Fruit fly (Drosophila melanogaster) whole organism, embryonic: ENCODE results near the gene CG31313.

Experiments
- Antp ChIP-seq: fragments of 200-800 bp; sonication (Bioruptor generic); optimal IDR thresholded peaks from 3 replicates; lab custom pipeline; 2016; ENCODE audit warnings: missing biosample characterization, missing genetic modification characterization
- CG10147 ChIP-seq: fragments of 200-800 bp; sonication (Bioruptor generic); optimal IDR thresholded peaks from 2 replicates; lab custom pipeline; 2019; ENCODE audit warnings: missing biosample characterization, mild to moderate bottlenecking, missing genetic modification characterization, moderate library complexity
- CG10209 ChIP-seq: fragments of 200-800 bp; sonication (Bioruptor generic); optimal IDR thresholded peaks from 3 replicates; lab custom pipeline; 2017; ENCODE audit warnings: missing biosample characterization, mild to moderate bottlenecking, missing genetic modification characterization, missing genetic modification reagents
- CG11456 ChIP-seq: fragments of 200-800 bp; sonication (Bioruptor generic); IDR thresholded peaks from 3 replicates; pipeline ENCODE4 v1.3.6; 2022; ENCODE audit warnings: missing biosample characterization, missing genetic modification characterization
- CG12071 ChIP-seq: fragments of 200-800 bp; sonication (Bioruptor generic); optimal IDR thresholded peaks from 3 replicates; lab custom pipeline; 2018; ENCODE audit warnings: missing biosample characterization, mild to moderate bottlenecking, missing genetic modification characterization
- CG13296 ChIP-seq: fragments of 200-800 bp; sonication (Bioruptor generic); optimal IDR thresholded peaks from 3 replicates; lab custom pipeline; 2018; ENCODE audit warnings: missing biosample characterization, mild to moderate bottlenecking, missing genetic modification characterization
- CG14014 ChIP-seq: fragments of 200-800 bp; sonication (Bioruptor generic); IDR thresholded peaks from 2 replicates; pipeline ENCODE4 v1.3.6; 2022; ENCODE audit warnings: missing biosample characterization, missing genetic modification characterization
- CG15514 ChIP-seq: fragments of 200-800 bp; sonication (Bioruptor generic); optimal IDR thresholded peaks from 3 replicates; lab custom pipeline; 2017; ENCODE audit warnings: missing biosample characterization, missing genetic modification characterization, mild to moderate bottlenecking, moderate library complexity, missing genetic modification reagents
- CG17186 ChIP-seq: fragments of 200-800 bp; sonication (Bioruptor generic); optimal IDR thresholded peaks from 3 replicates; lab custom pipeline; 2017; ENCODE audit warnings: missing biosample characterization, missing genetic modification reagents, missing genetic modification characterization
- CG17568 ChIP-seq: fragments of 200-800 bp; sonication (Bioruptor generic); optimal IDR thresholded peaks from 2 replicates; lab custom pipeline; 2018; ENCODE audit warnings: missing biosample characterization, mild to moderate bottlenecking, missing genetic modification characterization, moderate library complexity
- CG18764 ChIP-seq: fragments of 200-800 bp; sonication (Bioruptor generic); optimal IDR thresholded peaks from 3 replicates; lab custom pipeline; 2016; ENCODE audit warnings: missing biosample characterization, missing genetic modification characterization
- CG2120 ChIP-seq: fragments of 200-800 bp; sonication (Bioruptor generic); optimal IDR thresholded peaks from 3 replicates; lab custom pipeline; 2016; ENCODE audit warnings: missing biosample characterization, missing genetic modification characterization
- CG2678 ChIP-seq: fragments of 200-800 bp; sonication (Bioruptor generic); optimal IDR thresholded peaks from 3 replicates; lab custom pipeline; 2019; ENCODE audit warnings: missing biosample characterization, mild to moderate bottlenecking, missing genetic modification characterization, moderate library complexity
- CG3163 ChIP-seq: fragments of 200-800 bp; sonication (Bioruptor generic); optimal IDR thresholded peaks from 3 replicates; lab custom pipeline; 2016; ENCODE audit warnings: missing biosample characterization, missing genetic modification characterization
- CG6254 ChIP-seq: fragments of 200-800 bp; sonication (Bioruptor generic); optimal IDR thresholded peaks from 3 replicates; lab custom pipeline; 2017; ENCODE audit warnings: mild to moderate bottlenecking, missing biosample characterization, missing genetic modification reagents, missing genetic modification characterization
- CG6854 ChIP-seq: fragments of 200-800 bp; sonication (Bioruptor generic); optimal IDR thresholded peaks from 3 replicates; lab custom pipeline; 2017; ENCODE audit warnings: missing biosample characterization, mild to moderate bottlenecking, missing genetic modification characterization
- CG9876 ChIP-seq: fragments of 200-800 bp; sonication (Bioruptor generic); optimal IDR thresholded peaks from 2 replicates; lab custom pipeline; 2016; ENCODE audit warnings: missing biosample characterization, missing genetic modification characterization
- CG9932 ChIP-seq: fragments of 200-800 bp; sonication (Bioruptor generic); IDR thresholded peaks from 2 replicates; pipeline ENCODE4 v1.3.6; 2022; ENCODE audit warnings: missing biosample characterization, missing genetic modification characterization
- CkIIα-i1 ChIP-seq: fragments of 200-800 bp; sonication (Bioruptor generic); IDR thresholded peaks from 2 replicates; pipeline ENCODE4 v1.3.6; 2022; ENCODE audit warnings: missing biosample characterization, missing genetic modification characterization
- Hey ChIP-seq: fragments of 200-800 bp; sonication (Bioruptor generic); optimal IDR thresholded peaks from 3 replicates; lab custom pipeline; 2018; ENCODE audit warnings: missing biosample characterization, mild to moderate bottlenecking, missing genetic modification characterization
- Hr3 ChIP-seq: fragments of 200-800 bp; sonication (Bioruptor generic); optimal IDR thresholded peaks from 3 replicates; lab custom pipeline; 2016; ENCODE audit warnings: missing biosample characterization, missing genetic modification characterization
- Jarid2 ChIP-seq: fragments of 200-800 bp; sonication (Bioruptor generic); optimal IDR thresholded peaks from 3 replicates; lab custom pipeline; 2017; ENCODE audit warnings: mild to moderate bottlenecking, missing biosample characterization, missing genetic modification reagents, missing genetic modification characterization
- Lhr ChIP-seq: fragments of 200-800 bp; sonication (Bioruptor generic); optimal IDR thresholded peaks from 3 replicates; lab custom pipeline; 2017; ENCODE audit warnings: mild to moderate bottlenecking, missing biosample characterization, missing genetic modification reagents, missing genetic modification characterization
- Mrtf ChIP-seq: fragments of 200-800 bp; sonication (Bioruptor generic); IDR thresholded peaks from 3 replicates; pipeline ENCODE4 v1.3.6; 2022; ENCODE audit warnings: missing biosample characterization, missing genetic modification characterization
- Myb ChIP-seq: fragments of 200-800 bp; sonication (Bioruptor generic); optimal IDR thresholded peaks from 2 replicates; lab custom pipeline; 2016; ENCODE audit warnings: missing biosample characterization, missing genetic modification characterization
- NC2β ChIP-seq: fragments of 200-800 bp; sonication (Bioruptor generic); optimal IDR thresholded peaks from 2 replicates; lab custom pipeline; 2016; ENCODE audit warnings: missing biosample characterization, missing genetic modification characterization
- Rfx ChIP-seq: fragments of 200-800 bp; sonication (Bioruptor generic); IDR thresholded peaks from 2 replicates; pipeline ENCODE4 v1.3.6; 2022; ENCODE audit warnings: missing biosample characterization, missing genetic modification characterization
- Sry-β ChIP-seq: fragments of 200-800 bp; sonication (Bioruptor generic); optimal IDR thresholded peaks from 2 replicates; lab custom pipeline; 2018; ENCODE audit warnings: missing biosample characterization, mild to moderate bottlenecking, missing genetic modification characterization, moderate library complexity
- Tbp ChIP-seq: fragments of >200 bp; optimal IDR thresholded peaks from 2 replicates; lab custom pipeline; 2018; ENCODE audit warnings: missing biosample characterization, missing genetic modification characterization
- Xbp1 ChIP-seq: fragments of 200-800 bp; sonication (Bioruptor generic); optimal IDR thresholded peaks from 3 replicates; lab custom pipeline; 2016; ENCODE audit warnings: missing biosample characterization, mild to moderate bottlenecking, missing genetic modification characterization
- bcd ChIP-seq: fragments of 200-800 bp; sonication (Bioruptor generic); optimal IDR thresholded peaks from 2 replicates; lab custom pipeline; 2017; ENCODE audit warnings: missing biosample characterization, mild to moderate bottlenecking, missing genetic modification characterization
- chn ChIP-seq: fragments of 200-800 bp; sonication (Bioruptor generic); optimal IDR thresholded peaks from 2 replicates; lab custom pipeline; 2016; ENCODE audit warnings: missing biosample characterization, missing genetic modification characterization
- disco-r ChIP-seq: fragments of 200-800 bp; sonication (Bioruptor generic); optimal IDR thresholded peaks from 2 replicates; lab custom pipeline; 2016; ENCODE audit warnings: missing biosample characterization, missing genetic modification characterization
- ems ChIP-seq: fragments of 200-800 bp; sonication (Bioruptor generic); optimal IDR thresholded peaks from 3 replicates; lab custom pipeline; 2016; ENCODE audit warnings: missing biosample characterization, missing genetic modification characterization
- ftz-f1 ChIP-seq: fragments of 200-800 bp; sonication (Bioruptor generic); optimal IDR thresholded peaks from 2 replicates; lab custom pipeline; 2016; ENCODE audit warnings: missing biosample characterization, missing genetic modification characterization
- grau ChIP-seq: fragments of 200-800 bp; optimal IDR thresholded peaks from 3 replicates; lab custom pipeline; 2019; ENCODE audit warnings: missing biosample characterization, mild to moderate bottlenecking, missing genetic modification characterization, moderate library complexity
- hbn ChIP-seq: fragments of 200-800 bp; sonication (Bioruptor generic); IDR thresholded peaks from 2 replicates; pipeline ENCODE4 v1.3.6; 2022; ENCODE audit warnings: missing biosample characterization, missing genetic modification characterization; ENCODE audit not compliant: partially characterized antibody
- kni ChIP-seq: fragments of 200-800 bp; sonication (Bioruptor generic); optimal IDR thresholded peaks from 3 replicates; lab custom pipeline; 2017; ENCODE audit warnings: mild to moderate bottlenecking, missing biosample characterization, missing genetic modification reagents, missing genetic modification characterization
- lmd ChIP-seq: fragments of 200-800 bp; sonication (Bioruptor generic); IDR thresholded peaks from 2 replicates; pipeline ENCODE4 v1.3.6; 2022; ENCODE audit warnings: missing biosample characterization, missing genetic modification characterization
- nerfin-1 ChIP-seq: fragments of 200-800 bp; sonication (Bioruptor generic); optimal IDR thresholded peaks from 3 replicates; lab custom pipeline; 2019; ENCODE audit warnings: missing biosample characterization, mild to moderate bottlenecking, missing genetic modification characterization, moderate library complexity
- nmo ChIP-seq: fragments of 200-800 bp; sonication (Bioruptor generic); optimal IDR thresholded peaks from 2 replicates; lab custom pipeline; 2018; ENCODE audit warnings: missing biosample characterization, mild to moderate bottlenecking, missing genetic modification characterization, moderate library complexity
- otp ChIP-seq: fragments of 200-800 bp; sonication (Bioruptor generic); IDR thresholded peaks from 3 replicates; pipeline ENCODE4, ENCODE4 v1.3.6; 2022; ENCODE audit warnings: missing biosample characterization, missing genetic modification characterization
- pan ChIP-seq, 4 experiments: fragments of >200 bp in 3 of 4; fragments of 200-800 bp in 1 of 4; sonication (Bioruptor generic) in 1 of 4; optimal IDR thresholded peaks in 3 of 4; IDR thresholded peaks in 1 of 4; 2 replicates each; pipeline versions ENCODE4 v1.3.6 to Lab custom; 2017 to 2022; ENCODE audit warnings: missing biosample characterization in 2 of 4, missing genetic modification characterization in 2 of 4, mixed read lengths in 1 of 4
- pita ChIP-seq: fragments of 200-800 bp; sonication (Bioruptor generic); optimal IDR thresholded peaks from 2 replicates; lab custom pipeline; 2017; ENCODE audit warnings: missing biosample characterization, mild to moderate bottlenecking, missing genetic modification characterization
- salm ChIP-seq: fragments of 200-800 bp; sonication (Bioruptor generic); optimal IDR thresholded peaks from 2 replicates; lab custom pipeline; 2018; ENCODE audit warnings: missing biosample characterization, mild to moderate bottlenecking, missing genetic modification characterization
- so ChIP-seq: fragments of 200-800 bp; sonication (Bioruptor generic); IDR thresholded peaks from 3 replicates; pipeline ENCODE4 v1.3.6; 2022; ENCODE audit warnings: missing biosample characterization, missing genetic modification characterization
- ssp ChIP-seq: fragments of 200-800 bp; sonication (Bioruptor generic); IDR thresholded peaks from 2 replicates; pipeline ENCODE4 v1.3.6; 2022; ENCODE audit warnings: missing biosample characterization, missing genetic modification characterization
- tio ChIP-seq: fragments of 200-800 bp; sonication (Bioruptor generic); optimal IDR thresholded peaks from 2 replicates; lab custom pipeline; 2017; ENCODE audit warnings: missing biosample characterization, missing genetic modification characterization, inconsistent platforms
- zf30C ChIP-seq: fragments of 200-800 bp; sonication (Bioruptor generic); optimal IDR thresholded peaks from 3 replicates; lab custom pipeline; 2018; ENCODE audit warnings: missing biosample characterization, mild to moderate bottlenecking, missing genetic modification characterization

Gene CG31313

DNA sequence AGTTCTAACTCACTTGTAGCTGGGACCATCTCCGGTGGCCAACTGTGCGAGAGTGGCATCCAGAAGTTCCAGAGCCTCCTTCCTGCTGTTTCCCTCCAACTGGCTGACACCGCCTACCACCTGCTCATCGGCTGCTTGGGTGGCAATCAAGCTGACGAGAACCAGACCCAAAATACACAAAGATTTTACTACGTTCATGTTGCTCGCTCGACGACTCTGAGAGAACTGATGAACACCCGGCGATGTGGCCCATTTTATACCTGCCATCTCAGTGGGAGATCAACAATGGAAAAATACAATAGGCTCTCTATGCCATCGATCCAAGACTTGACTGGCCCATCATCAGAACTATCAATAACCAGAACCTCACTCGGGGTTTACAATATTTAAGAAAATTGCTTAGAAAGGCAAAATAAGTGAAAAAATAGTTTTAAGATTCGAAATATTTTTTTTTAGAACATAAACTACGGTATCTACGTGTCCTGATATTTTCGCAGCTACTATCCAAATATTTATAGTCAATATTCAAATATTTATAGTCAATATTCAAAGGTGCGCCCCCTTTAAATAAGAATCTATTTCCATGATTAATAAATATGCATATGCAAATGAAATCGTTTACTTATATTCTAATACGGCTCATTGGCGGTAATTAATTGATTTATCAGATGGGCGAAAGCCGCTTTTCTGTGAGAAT is 2.3 kb upstream of the CG31313 start, which contains the start of gene Cys (continued):
- TF ChIP-seq Mrtf = no peak
- no peak for TF ChIP-seq bcd (GFP tag; lab: Kevin White, UChicago)
- no peak for TF ChIP-seq Lhr
- TF ChIP-seq Hey = no peak
- peak; percentile 5 for TF ChIP-seq CG12071 (GFP tag; lab: Kevin White, UChicago)
- TF ChIP-seq Antp (GFP tag; lab: Kevin White, UChicago) = peak; percentile 38
- no peak for TF ChIP-seq ssp (GFP tag; lab: Robert Waterston, UW)
- no peak for TF ChIP-seq pan (optimal IDR thresholded peaks at IDR 0.05; lab: Kevin White, UChicago)
- TF ChIP-seq pan (GFP tag; optimal IDR thresholded peaks at IDR 0.05 in 1 of 2, IDR thresholded peaks at IDR 0.05 in 1 of 2) = peak in 1 of 2 experiments; percentile 26
- no peak for TF ChIP-seq Myb (GFP tag; lab: Kevin White, UChicago)
- TF ChIP-seq ftz-f1 (GFP tag; lab: Kevin White, UChicago) = no peak
- no peak for TF ChIP-seq disco-r (GFP tag; lab: Kevin White, UChicago)
- TF ChIP-seq CG9932 (GFP tag; lab: Robert Waterston, UW) = peak; percentile 33; the same call in 1 of the 2 replicates
- TF ChIP-seq NC2β (GFP tag; lab: Kevin White, UChicago) = no peak
- TF ChIP-seq CG17568 (GFP tag; lab: Kevin White, UChicago) = no peak
- TF ChIP-seq CG14014 (GFP tag; lab: Robert Waterston, UW) = no peak; the same call in 1 of the 2 replicates
- TF ChIP-seq Tbp (GFP tag; lab: Kevin White, UChicago) = no peak
- no peak for TF ChIP-seq CG13296 (GFP tag; lab: Kevin White, UChicago)
- TF ChIP-seq pita (GFP tag; lab: Kevin White, UChicago) = no peak
- TF ChIP-seq Sry-β (GFP tag; lab: Kevin White, UChicago) = no peak
- TF ChIP-seq chn (GFP tag; lab: Kevin White, UChicago) = no peak
- no peak for TF ChIP-seq CG10209 (GFP tag; lab: Kevin White, UChicago)
- peak; percentile 42 for TF ChIP-seq CG2678
- TF ChIP-seq tio = no peak
- TF ChIP-seq CG18764 (GFP tag; lab: Kevin White, UChicago) = no peak
- no peak for TF ChIP-seq CG3163 (GFP tag; lab: Kevin White, UChicago)
- no peak for TF ChIP-seq nerfin-1 (tag; lab: Kevin White, UChicago)
- TF ChIP-seq nmo (GFP tag; lab: Kevin White, UChicago) = peak; percentile 19
- no peak for TF ChIP-seq CG17186
- no peak for TF ChIP-seq salm (tag; lab: Kevin White, UChicago)
- no peak for TF ChIP-seq CG6854 (GFP tag; lab: Kevin White, UChicago)
- TF ChIP-seq so (GFP tag; lab: Robert Waterston, UW) = no peak
- 0 out of 3 replicates have a peak, but pooled peaks have one; percentile 36 for TF ChIP-seq otp (GFP tag; lab: Robert Waterston, UW)
- no peak for TF ChIP-seq CG6254 (GFP tag; lab: Kevin White, UChicago)
- TF ChIP-seq Rfx = peak; percentile 39; the same call in 1 of the 2 replicates
- no peak for TF ChIP-seq Xbp1 (GFP tag; lab: Kevin White, UChicago)
- peak; percentile 27 for TF ChIP-seq grau
- no peak for TF ChIP-seq hbn (GFP tag; lab: Robert Waterston, UW)
- no peak for TF ChIP-seq CG15514 (GFP tag; lab: Kevin White, UChicago)
- 0 out of 3 replicates have a peak, but pooled peaks have one; percentile 61 for TF ChIP-seq CG11456 (GFP tag; lab: Robert Waterston, UW)
- no peak for TF ChIP-seq zf30C (GFP tag; lab: Kevin White, UChicago)
- peak; percentile 44 for TF ChIP-seq CG2120 (GFP tag; lab: Kevin White, UChicago)
- TF ChIP-seq CG10147 (GFP tag; lab: Kevin White, UChicago) = no peak
- TF ChIP-seq kni = no peak
- TF ChIP-seq CG9876 (GFP tag; lab: Kevin White, UChicago) = no peak
- TF ChIP-seq Jarid2 (GFP tag; lab: Kevin White, UChicago) = peak; percentile 73
- no peak for TF ChIP-seq Hr3 (GFP tag; lab: Kevin White, UChicago)
- no peak for TF ChIP-seq CkIIα-i1 (GFP tag; lab: Robert Waterston, UW)
- no peak for TF ChIP-seq ems (GFP tag; lab: Kevin White, UChicago)
- TF ChIP-seq lmd (GFP tag; lab: Robert Waterston, UW) = no peak
